Fruit fly (Drosophila melanogaster) whole organism, embryonic: ENCODE results near the gene CG10140.

Experiments used
- CG4282 ChIP-seq: fragments of 200-800 bp; sonication (Bioruptor generic); optimal IDR thresholded peaks from 2 replicates; lab custom pipeline; 2016; ENCODE audit warnings: missing biosample characterization, missing genetic modification characterization
- Dad ChIP-seq: fragments of 200-800 bp; sonication (Bioruptor generic); optimal IDR thresholded peaks from 3 replicates; lab custom pipeline; 2016; ENCODE audit warnings: missing biosample characterization, missing genetic modification characterization
- Hr78 ChIP-seq, 2 experiments: fragments of 200-800 bp in 1 of 2; fragments of >200 bp in 1 of 2; sonication (Bioruptor generic) in 1 of 2; optimal IDR thresholded peaks; 2 replicates each; lab custom pipeline; 2017 to 2019; ENCODE audit warnings: missing biosample characterization in 2 of 2, missing genetic modification characterization in 2 of 2, mild to moderate bottlenecking in 1 of 2, moderate library complexity in 1 of 2
- Taf1 ChIP-seq: fragments of 200-800 bp; sonication (Bioruptor generic); IDR thresholded peaks from 2 replicates; pipeline ENCODE4 v1.3.6; 2022; ENCODE audit warnings: missing biosample characterization, missing genetic modification characterization
- jing ChIP-seq: fragments of 200-800 bp; sonication (Bioruptor generic); optimal IDR thresholded peaks from 2 replicates; lab custom pipeline; 2018; ENCODE audit warnings: missing biosample characterization, mild to moderate bottlenecking, missing genetic modification characterization
- lab ChIP-seq: fragments of 200-800 bp; sonication (Bioruptor generic); optimal IDR thresholded peaks from 3 replicates; lab custom pipeline; 2017; ENCODE audit warnings: missing biosample characterization, missing genetic modification characterization, mild to moderate bottlenecking, moderate library complexity, missing genetic modification reagents

DNA sequence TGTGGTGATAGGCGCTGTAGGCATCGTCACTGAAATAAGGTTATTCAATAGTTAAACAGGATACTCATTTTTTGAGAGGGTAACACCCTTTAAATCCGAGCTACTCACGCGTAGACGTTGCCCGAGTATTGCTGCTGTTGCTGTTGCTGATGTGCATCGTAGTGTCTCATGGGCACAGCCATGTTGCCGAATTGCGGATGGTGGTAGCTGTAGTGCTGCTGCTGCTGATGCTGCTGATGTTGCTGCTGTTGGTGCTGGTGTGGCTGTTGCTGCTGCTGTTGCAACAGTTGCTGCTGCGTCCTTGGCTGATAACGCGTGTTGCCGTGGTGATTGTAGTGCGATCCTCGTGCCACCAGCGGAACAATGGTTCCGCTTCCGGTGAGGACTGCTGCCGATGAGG, 10.1 kb downstream of the CG10140 start:
- no peak for TF ChIP-seq Taf1 (GFP tag; lab: Robert Waterston, UW)
- TF ChIP-seq Hr78 (GFP tag; optimal IDR thresholded peaks at IDR 0.05; lab: Kevin White, UChicago): no peak
- no peak for TF ChIP-seq lab (GFP tag; lab: Kevin White, UChicago)
- TF ChIP-seq jing (GFP tag; lab: Kevin White, UChicago): no peak
- no peak for TF ChIP-seq CG4282 (GFP tag; lab: Kevin White, UChicago)
- TF ChIP-seq Dad (GFP tag; lab: Kevin White, UChicago): no peak
